Worm (Caenorhabditis elegans) whole organism, late embryonic: ENCODE measurements around the gene C47E8.9.
A peak's percentile ranks its signal among the peaks of the same experiment; 100 is the strongest.

ENCODE experiments used
- K09A11.1 ChIP-seq: sonication (generic microtip); optimal IDR thresholded peaks from 2 replicates; lab custom pipeline; 2017; ENCODE audit warnings: antibody characterized with exemption, mild to moderate bottlenecking, missing genetic modification characterization, missing compliant biosample characterization; ENCODE audit not compliant: insufficient read depth
- T23F11.4 ChIP-seq: fragments of 200-800 bp; sonication (Bioruptor generic); optimal IDR thresholded peaks from 2 replicates; lab custom pipeline; 2018; ENCODE audit warnings: mild to moderate bottlenecking, missing genetic modification characterization, missing compliant biosample characterization
- ceh-18 ChIP-seq: sonication (generic microtip); optimal IDR thresholded peaks from 2 replicates; lab custom pipeline; 2016; ENCODE audit warnings: missing genetic modification characterization, missing compliant biosample characterization
- ceh-19 ChIP-seq: fragments of 200-800 bp; sonication (Bioruptor generic); optimal IDR thresholded peaks from 2 replicates; lab custom pipeline; 2018; ENCODE audit warnings: mild to moderate bottlenecking, missing genetic modification characterization, missing compliant biosample characterization
- ceh-30 ChIP-seq: fragments of 150-350 bp; optimal IDR thresholded peaks from 2 replicates; lab custom pipeline; 2014; ENCODE audit warnings: missing biosample characterization, missing genetic modification characterization
- ceh-45 ChIP-seq: fragments of 200-800 bp; sonication (Bioruptor generic); IDR thresholded peaks from 2 replicates; pipeline ENCODE4 v1.3.6; 2022; ENCODE audit warnings: missing genetic modification reagents, missing genetic modification characterization, missing compliant biosample characterization
- ceh-9 ChIP-seq: sonication (generic microtip); optimal IDR thresholded peaks from 2 replicates; lab custom pipeline; 2016; ENCODE audit warnings: mild to moderate bottlenecking, missing genetic modification characterization, inconsistent platforms, missing compliant biosample characterization
- che-1 ChIP-seq: sonication (generic microtip); optimal IDR thresholded peaks from 2 replicates; lab custom pipeline; 2016; ENCODE audit warnings: mild to moderate bottlenecking, missing genetic modification characterization, missing compliant biosample characterization
- dmd-4 ChIP-seq: sonication (generic microtip); optimal IDR thresholded peaks from 2 replicates; lab custom pipeline; 2016; ENCODE audit warnings: borderline replicate concordance, missing genetic modification characterization, missing compliant biosample characterization
- dve-1 ChIP-seq: sonication (generic microtip); optimal IDR thresholded peaks from 2 replicates; lab custom pipeline; 2017; ENCODE audit warnings: antibody characterized with exemption, mild to moderate bottlenecking, missing genetic modification characterization, missing compliant biosample characterization
- ets-4 ChIP-seq: sonication (generic microtip); optimal IDR thresholded peaks from 2 replicates; lab custom pipeline; 2016; ENCODE audit warnings: missing genetic modification characterization, missing compliant biosample characterization
- eyg-1 ChIP-seq: sonication (generic microtip); optimal IDR thresholded peaks from 2 replicates; lab custom pipeline; 2016; ENCODE audit warnings: missing genotype, missing genetic modification characterization, missing compliant biosample characterization
- fkh-6 ChIP-seq: sonication (generic microtip); optimal IDR thresholded peaks from 2 replicates; lab custom pipeline; 2016; ENCODE audit warnings: missing genetic modification characterization, missing compliant biosample characterization
- hlh-15 ChIP-seq: sonication (generic microtip); optimal IDR thresholded peaks from 2 replicates; lab custom pipeline; 2016; ENCODE audit warnings: missing genetic modification characterization, missing compliant biosample characterization
- hlh-6 ChIP-seq: sonication (generic microtip); optimal IDR thresholded peaks from 2 replicates; lab custom pipeline; 2016; ENCODE audit warnings: missing genotype, missing genetic modification characterization, missing compliant biosample characterization
- nfya-1 ChIP-seq: sonication (generic microtip); optimal IDR thresholded peaks from 2 replicates; lab custom pipeline; 2017; ENCODE audit warnings: missing genetic modification characterization, mild to moderate bottlenecking, missing compliant biosample characterization, antibody characterized with exemption, moderate library complexity
- nhr-232 ChIP-seq: sonication (generic microtip); optimal IDR thresholded peaks from 2 replicates; lab custom pipeline; 2016; ENCODE audit warnings: missing genetic modification characterization, missing compliant biosample characterization
- pqm-1 ChIP-seq: sonication (generic microtip); optimal IDR thresholded peaks from 2 replicates; lab custom pipeline; 2016; ENCODE audit warnings: missing genetic modification characterization, missing compliant biosample characterization
- ref-2 ChIP-seq: sonication (generic microtip); optimal IDR thresholded peaks from 2 replicates; lab custom pipeline; 2016; ENCODE audit warnings: missing genetic modification characterization, missing compliant biosample characterization
- rnt-1 ChIP-seq: sonication (generic microtip); optimal IDR thresholded peaks from 2 replicates; lab custom pipeline; 2016; ENCODE audit warnings: missing genetic modification characterization, missing compliant biosample characterization
- sdc-2 ChIP-seq: sonication (generic microtip); optimal IDR thresholded peaks from 2 replicates; lab custom pipeline; 2016; ENCODE audit warnings: missing genotype, missing genetic modification characterization, missing compliant biosample characterization
- sox-4 ChIP-seq: sonication (generic microtip); optimal IDR thresholded peaks from 2 replicates; lab custom pipeline; 2017; ENCODE audit warnings: mild to moderate bottlenecking, missing genetic modification characterization, inconsistent platforms, missing compliant biosample characterization
- tbx-7 ChIP-seq: sonication (generic microtip); optimal IDR thresholded peaks from 2 replicates; lab custom pipeline; 2016; ENCODE audit warnings: missing genotype, missing genetic modification characterization, missing compliant biosample characterization
- ttx-3 ChIP-seq: sonication (generic microtip); optimal IDR thresholded peaks from 2 replicates; lab custom pipeline; 2016; ENCODE audit warnings: missing genetic modification reagents, missing genetic modification characterization, missing compliant biosample characterization
- unc-3 ChIP-seq, 2 experiments: fragments of 200-800 bp in 1 of 2; sonication (Bioruptor generic) in 1 of 2; sonication (generic microtip) in 1 of 2; conservative IDR thresholded peaks in 1 of 2; optimal IDR thresholded peaks in 1 of 2; 2 replicates each; pipeline versions ENCODE4 v1.3.6 to Lab custom; 2016 to 2022; ENCODE audit warnings: missing compliant biosample characterization in 2 of 2, missing genetic modification characterization in 2 of 2, missing genetic modification reagents in 1 of 2
- unc-42 ChIP-seq: sonication (generic microtip); optimal IDR thresholded peaks from 2 replicates; lab custom pipeline; 2016; ENCODE audit warnings: missing genotype, missing genetic modification characterization, missing compliant biosample characterization
- unc-55 ChIP-seq: sonication (generic microtip); optimal IDR thresholded peaks from 2 replicates; lab custom pipeline; 2017; ENCODE audit warnings: missing biosample characterization, missing genetic modification reagents, missing genetic modification characterization

Gene C47E8.9

ce11 chrV:14685435-14686058, 22.4 kb downstream of the C47E8.9 start, which contains the start of gene C47E8.4 (continued):
- peak; percentile 81 for TF ChIP-seq unc-55 (GFP tag; lab: Kevin White, UChicago)
- peak; percentile 78 for TF ChIP-seq eyg-1 (tag; lab: Kevin White, UChicago)
- no peak for TF ChIP-seq sox-4
- peak; percentile 93 for TF ChIP-seq dve-1
- TF ChIP-seq dmd-4 (tag; lab: Kevin White, UChicago), result no peak
- 0 out of 2 replicates have a peak, but pooled peaks have one; percentile 17 for TF ChIP-seq unc-3 (GFP tag; conservative IDR thresholded peaks at IDR 0.05; lab: Robert Waterston, UW)
- TF ChIP-seq unc-3 (tag; optimal IDR thresholded peaks at IDR 0.05; lab: Kevin White, UChicago), result peak; percentile 72
- peak; percentile 25 for TF ChIP-seq K09A11.1 (tag; lab: Kevin White, UChicago)
- TF ChIP-seq rnt-1 (tag; lab: Kevin White, UChicago), result peak; percentile 93
- TF ChIP-seq che-1 (tag; lab: Kevin White, UChicago), result peak; percentile 6
- peak; percentile 95 for TF ChIP-seq tbx-7 (tag; lab: Kevin White, UChicago)
- no peak for TF ChIP-seq hlh-15 (tag; lab: Kevin White, UChicago)
- no peak for TF ChIP-seq ceh-9 (tag; lab: Kevin White, UChicago)
- TF ChIP-seq ttx-3 (tag; lab: Kevin White, UChicago), result peak; percentile 47
- TF ChIP-seq fkh-6 (tag; lab: Kevin White, UChicago), result peak; percentile 69
- TF ChIP-seq sdc-2 (tag; lab: Kevin White, UChicago), result peak; percentile 64
- TF ChIP-seq unc-42 (tag; lab: Kevin White, UChicago), result peak; percentile 96

DNA sequence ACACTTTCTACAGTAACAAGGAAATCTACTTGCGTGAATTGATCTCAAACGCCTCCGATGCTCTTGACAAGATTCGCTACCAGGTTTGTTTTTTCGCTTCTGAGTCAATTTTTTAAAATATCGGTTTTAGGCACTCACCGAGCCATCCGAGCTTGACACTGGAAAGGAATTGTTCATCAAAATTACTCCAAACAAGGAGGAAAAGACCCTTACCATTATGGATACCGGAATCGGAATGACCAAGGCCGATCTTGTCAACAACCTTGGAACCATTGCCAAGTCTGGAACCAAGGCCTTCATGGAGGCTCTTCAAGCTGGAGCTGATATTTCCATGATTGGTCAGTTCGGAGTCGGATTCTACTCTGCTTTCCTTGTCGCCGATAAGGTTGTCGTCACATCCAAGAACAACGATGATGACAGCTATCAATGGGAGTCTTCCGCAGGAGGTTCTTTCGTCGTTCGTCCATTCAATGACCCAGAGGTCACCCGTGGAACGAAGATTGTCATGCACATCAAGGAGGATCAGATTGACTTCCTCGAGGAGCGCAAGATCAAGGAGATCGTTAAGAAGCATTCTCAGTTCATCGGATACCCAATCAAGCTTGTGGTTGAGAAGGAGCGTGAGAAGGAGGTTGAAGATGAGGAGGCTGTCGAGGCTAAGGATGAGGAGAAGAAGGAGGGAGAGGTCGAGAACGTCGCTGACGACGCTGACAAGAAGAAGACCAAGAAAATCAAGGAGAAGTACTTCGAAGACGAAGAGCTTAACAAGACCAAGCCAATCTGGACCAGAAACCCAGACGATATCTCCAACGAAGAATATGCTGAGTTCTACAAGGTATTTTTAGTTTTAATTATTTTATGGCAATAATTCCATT, 23.4 kb downstream of the C47E8.9 start:
- no peak for TF ChIP-seq ceh-45 (GFP tag; lab: Robert Waterston, UW)
- peak; percentile 4 for TF ChIP-seq pqm-1 (tag; lab: Kevin White, UChicago)
- TF ChIP-seq hlh-6 (tag; lab: Kevin White, UChicago), result peak; percentile 8

DNA sequence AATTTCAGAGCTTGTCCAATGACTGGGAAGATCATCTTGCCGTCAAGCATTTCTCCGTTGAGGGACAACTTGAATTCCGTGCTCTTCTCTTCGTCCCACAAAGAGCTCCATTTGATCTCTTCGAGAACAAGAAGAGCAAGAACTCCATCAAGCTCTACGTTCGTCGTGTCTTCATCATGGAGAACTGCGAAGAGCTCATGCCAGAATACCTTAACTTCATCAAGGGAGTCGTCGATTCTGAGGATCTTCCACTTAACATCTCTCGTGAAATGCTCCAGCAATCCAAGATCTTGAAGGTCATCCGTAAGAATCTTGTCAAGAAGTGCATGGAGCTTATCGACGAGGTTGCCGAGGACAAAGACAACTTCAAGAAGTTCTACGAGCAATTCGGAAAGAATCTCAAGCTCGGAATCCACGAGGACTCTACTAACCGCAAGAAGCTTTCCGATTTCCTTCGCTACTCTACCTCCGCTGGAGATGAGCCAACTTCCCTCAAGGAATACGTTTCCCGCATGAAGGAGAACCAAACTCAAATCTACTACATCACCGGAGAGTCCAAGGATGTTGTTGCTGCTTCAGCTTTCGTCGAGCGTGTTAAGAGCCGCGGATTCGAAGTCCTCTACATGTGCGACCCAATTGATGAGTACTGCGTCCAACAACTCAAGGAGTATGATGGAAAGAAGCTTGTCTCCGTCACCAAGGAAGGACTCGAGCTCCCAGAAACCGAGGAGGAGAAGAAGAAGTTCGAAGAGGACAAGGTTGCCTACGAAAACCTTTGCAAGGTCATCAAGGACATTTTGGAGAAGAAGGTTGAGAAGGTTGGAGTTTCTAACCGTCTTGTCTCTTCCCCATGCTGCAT, 24.2 kb downstream of the C47E8.9 start:
- TF ChIP-seq nhr-232 (no peak), ref-2 (tag; lab: Kevin White, UChicago) (no peak), ceh-45 (GFP tag; lab: Robert Waterston, UW) (no peak), unc-3 (GFP tag; conservative IDR thresholded peaks at IDR 0.05; lab: Robert Waterston, UW) (no peak), unc-3 (tag; optimal IDR thresholded peaks at IDR 0.05; lab: Kevin White, UChicago) (no peak), ceh-30 (tag; lab: Kevin White, UChicago) (no peak), T23F11.4 (GFP tag; lab: Kevin White, UChicago) (peak; percentile 2), ets-4 (tag; lab: Kevin White, UChicago) (no peak)

DNA sequence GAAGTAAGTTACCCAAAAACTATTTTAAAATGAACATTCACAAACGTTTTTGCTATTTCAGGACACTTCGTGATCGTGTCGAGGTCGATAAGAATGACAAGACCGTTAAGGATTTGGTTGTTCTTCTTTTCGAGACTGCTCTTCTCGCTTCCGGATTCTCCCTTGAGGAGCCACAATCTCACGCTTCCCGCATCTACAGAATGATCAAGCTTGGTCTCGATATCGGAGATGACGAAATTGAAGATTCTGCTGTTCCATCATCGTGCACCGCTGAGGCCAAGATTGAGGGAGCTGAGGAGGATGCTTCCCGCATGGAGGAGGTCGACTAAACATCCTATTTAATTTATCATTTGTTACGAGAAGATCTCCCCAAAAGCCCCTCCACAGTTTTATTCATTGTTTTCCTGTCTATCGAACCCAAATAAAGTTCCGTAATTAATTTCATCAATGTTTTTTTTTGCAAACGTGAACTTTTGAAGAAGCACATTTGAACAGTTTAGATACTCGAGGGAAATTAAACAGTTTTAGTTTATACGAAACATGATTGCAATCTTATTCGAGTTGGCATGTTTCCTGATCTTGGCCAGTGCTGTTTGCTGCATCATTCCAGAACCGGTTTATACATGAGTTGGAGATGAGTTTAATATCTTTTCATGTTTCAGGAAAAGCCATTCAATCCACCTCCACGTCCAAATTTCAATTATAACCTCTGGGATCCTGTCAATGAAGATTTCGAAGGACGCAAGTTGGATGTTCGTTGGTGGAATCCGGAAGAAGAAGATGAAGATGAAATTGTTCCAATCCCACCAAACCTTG, 25.2 kb downstream of the C47E8.9 start, which contains the start of gene C47E8.11:
TSS of gene C47E8.11 (plus strand) at position 520 of the 816 bp plus-strand sequence.
- TF ChIP-seq hlh-6 (tag; lab: Kevin White, UChicago), result no peak
- TF ChIP-seq ceh-19 (GFP tag; lab: Kevin White, UChicago), result no peak
- peak; percentile 12 for TF ChIP-seq nfya-1 (tag; lab: Kevin White, UChicago)
- TF ChIP-seq ceh-18 (tag; lab: Kevin White, UChicago), result no peak
